Worm (Caenorhabditis elegans) whole organism, young adult: ENCODE results near the gene C17C3.6.

Experiments
- B0019.2 ChIP-seq: fragments of 200-800 bp; sonication (Bioruptor generic); conservative IDR thresholded peaks from 2 replicates; pipeline ENCODE4 v1.3.6; 2022; ENCODE audit warnings: missing genetic modification reagents, missing genetic modification characterization, missing compliant biosample characterization
- B0035.1 ChIP-seq: sonication (generic microtip); optimal IDR thresholded peaks from 2 replicates; lab custom pipeline; 2016; ENCODE audit warnings: missing genetic modification characterization, mild to moderate bottlenecking, missing compliant biosample characterization, missing genotype, missing genetic modification reagents
- B0261.1 ChIP-seq: sonication (generic microtip); optimal IDR thresholded peaks from 2 replicates; lab custom pipeline; 2016; ENCODE audit warnings: mild to moderate bottlenecking, missing genetic modification characterization, moderate library complexity, missing compliant biosample characterization
- C17E4.6 ChIP-seq: fragments of 200-800 bp; sonication (Bioruptor generic); IDR thresholded peaks from 2 replicates; pipeline ENCODE4 v1.3.6; 2022; ENCODE audit warnings: missing genetic modification reagents, missing genetic modification characterization, missing compliant biosample characterization
- D2030.7 ChIP-seq: fragments of 200-800 bp; sonication (Bioruptor generic); IDR thresholded peaks from 2 replicates; pipeline ENCODE4 v1.3.6; 2022; ENCODE audit warnings: missing genetic modification reagents, missing genetic modification characterization, missing compliant biosample characterization
- F23B12.7 ChIP-seq: sonication (generic microtip); optimal IDR thresholded peaks from 2 replicates; lab custom pipeline; 2017; ENCODE audit warnings: missing genetic modification characterization, mild to moderate bottlenecking, missing compliant biosample characterization, antibody characterized with exemption, moderate library complexity; ENCODE audit not compliant: insufficient read depth
- F52B5.7 ChIP-seq: sonication (generic microtip); optimal IDR thresholded peaks from 2 replicates; lab custom pipeline; 2016; ENCODE audit warnings: mild to moderate bottlenecking, missing genetic modification characterization, missing compliant biosample characterization
- F57A8.1 ChIP-seq: fragments of 200-800 bp; sonication (Bioruptor generic); optimal IDR thresholded peaks from 2 replicates; lab custom pipeline; 2018; ENCODE audit warnings: mild to moderate bottlenecking, missing genetic modification characterization, moderate library complexity, missing compliant biosample characterization
- K11D2.4 ChIP-seq: fragments of 200-800 bp; sonication (Bioruptor generic); IDR thresholded peaks from 2 replicates; pipeline ENCODE4 v1.3.6; 2022; ENCODE audit warnings: missing genetic modification reagents, missing genetic modification characterization, missing compliant biosample characterization
- Y53F4B.3 ChIP-seq: fragments of 200-800 bp; sonication (Bioruptor generic); IDR thresholded peaks from 2 replicates; pipeline ENCODE4 v1.3.6; 2022; ENCODE audit warnings: missing genetic modification reagents, missing genetic modification characterization, missing compliant biosample characterization
- Y56A3A.18 ChIP-seq: fragments of 200-800 bp; sonication (Bioruptor generic); IDR thresholded peaks from 2 replicates; pipeline ENCODE4 v1.3.6; 2022; ENCODE audit warnings: missing genetic modification reagents, missing genetic modification characterization, missing compliant biosample characterization
- Y79H2A.3 ChIP-seq: fragments of 200-800 bp; sonication (Bioruptor generic); conservative IDR thresholded peaks from 2 replicates; pipeline ENCODE4 v1.3.6; 2022; ENCODE audit warnings: missing genetic modification reagents, missing genetic modification characterization, missing compliant biosample characterization
- ZK185.1 ChIP-seq: sonication (generic microtip); optimal IDR thresholded peaks from 2 replicates; lab custom pipeline; 2016; ENCODE audit warnings: mild to moderate bottlenecking, missing genetic modification characterization, missing compliant biosample characterization; ENCODE audit not compliant: poor library complexity, severe bottlenecking
- aptf-2 ChIP-seq: fragments of 200-800 bp; sonication (Bioruptor generic); conservative IDR thresholded peaks from 2 replicates; pipeline ENCODE4 v1.3.6; 2022; ENCODE audit warnings: missing genetic modification reagents, missing genetic modification characterization, missing compliant biosample characterization
- attf-3 ChIP-seq: fragments of 200-800 bp; sonication (Bioruptor generic); conservative IDR thresholded peaks from 2 replicates; pipeline ENCODE4 v1.3.6; 2022; ENCODE audit warnings: missing genetic modification reagents, missing genetic modification characterization, missing compliant biosample characterization
- ceh-100 ChIP-seq: fragments of 200-800 bp; sonication (Bioruptor generic); IDR thresholded peaks from 2 replicates; pipeline ENCODE4 v1.3.6; 2022; ENCODE audit warnings: missing genetic modification reagents, missing genetic modification characterization, missing compliant biosample characterization
- ceh-27 ChIP-seq: fragments of 200-800 bp; sonication (Bioruptor generic); optimal IDR thresholded peaks from 2 replicates; lab custom pipeline; 2018; ENCODE audit warnings: mild to moderate bottlenecking, missing genetic modification characterization, moderate library complexity, missing compliant biosample characterization
- ceh-79 ChIP-seq: sonication (generic microtip); optimal IDR thresholded peaks from 2 replicates; lab custom pipeline; 2017; ENCODE audit warnings: mild to moderate bottlenecking, missing genetic modification characterization, missing compliant biosample characterization
- die-1 ChIP-seq: sonication (generic microtip); optimal IDR thresholded peaks from 2 replicates; lab custom pipeline; 2016; ENCODE audit warnings: missing genotype, mild to moderate bottlenecking, missing genetic modification characterization, missing compliant biosample characterization
- dox-1 ChIP-seq: fragments of 200-800 bp; sonication (Bioruptor generic); IDR thresholded peaks from 2 replicates; pipeline ENCODE4 v1.3.6; 2022; ENCODE audit warnings: missing genetic modification reagents, missing genetic modification characterization, missing compliant biosample characterization
- dpff-1 ChIP-seq: sonication (generic microtip); optimal IDR thresholded peaks from 2 replicates; lab custom pipeline; 2017; ENCODE audit warnings: mild to moderate bottlenecking, missing genetic modification characterization, missing compliant biosample characterization
- dpl-1 ChIP-seq: fragments of 150-350 bp; optimal IDR thresholded peaks from 2 replicates; lab custom pipeline; 2014; ENCODE audit warnings: missing biosample characterization, missing genetic modification reagents, missing genetic modification characterization
- ets-4 ChIP-seq: fragments of 200-800 bp; sonication (Bioruptor generic); optimal IDR thresholded peaks from 2 replicates; lab custom pipeline; 2018; ENCODE audit warnings: mild to moderate bottlenecking, missing genetic modification characterization, missing compliant biosample characterization
- hsf-1 ChIP-seq: fragments of 200-800 bp; sonication (Bioruptor generic); IDR thresholded peaks from 2 replicates; pipeline ENCODE4 v1.3.6; 2022; ENCODE audit warnings: missing genetic modification reagents, missing genetic modification characterization, missing compliant biosample characterization
- lag-1 ChIP-seq: fragments of 200-800 bp; sonication (Bioruptor generic); IDR thresholded peaks from 2 replicates; pipeline ENCODE4 v1.3.6; 2022; ENCODE audit warnings: missing genetic modification reagents, missing genetic modification characterization, missing compliant biosample characterization
- let-607 ChIP-seq, 2 experiments: fragments of 200-800 bp in 1 of 2; sonication (Bioruptor generic) in 1 of 2; sonication (generic microtip) in 1 of 2; optimal IDR thresholded peaks; 2 replicates each; lab custom pipeline; 2016 to 2018; ENCODE audit warnings: mild to moderate bottlenecking in 2 of 2, missing compliant biosample characterization in 2 of 2, missing genetic modification characterization in 2 of 2, moderate library complexity in 2 of 2, missing genotype in 1 of 2
- lsy-27 ChIP-seq: sonication (generic microtip); optimal IDR thresholded peaks from 2 replicates; lab custom pipeline; 2017; ENCODE audit warnings: missing genetic modification characterization, mild to moderate bottlenecking, missing compliant biosample characterization, antibody characterized with exemption, missing genotype, borderline replicate concordance; ENCODE audit not compliant: insufficient read depth
- madf-3 ChIP-seq: fragments of 200-800 bp; sonication (Bioruptor generic); IDR thresholded peaks from 2 replicates; pipeline ENCODE4 v1.3.6; 2022; ENCODE audit warnings: missing genetic modification reagents, missing genetic modification characterization, missing compliant biosample characterization
- madf-8 ChIP-seq: fragments of 200-800 bp; sonication (Bioruptor generic); conservative IDR thresholded peaks from 2 replicates; pipeline ENCODE4 v1.3.6; 2022; ENCODE audit warnings: missing genetic modification reagents, missing genetic modification characterization, missing compliant biosample characterization
- mcd-1 ChIP-seq: fragments of 200-800 bp; sonication (Bioruptor generic); IDR thresholded peaks from 2 replicates; pipeline ENCODE4 v1.3.6; 2022; ENCODE audit warnings: missing genetic modification reagents, missing genetic modification characterization, missing compliant biosample characterization
- mes-4 ChIP-seq: sonication (generic microtip); optimal IDR thresholded peaks from 2 replicates; lab custom pipeline; 2016; ENCODE audit warnings: missing genotype, missing genetic modification characterization, missing compliant biosample characterization
- nhr-80 ChIP-seq: sonication (generic microtip); optimal IDR thresholded peaks from 2 replicates; lab custom pipeline; 2016; ENCODE audit warnings: missing genetic modification characterization, missing compliant biosample characterization
- pbrm-1 ChIP-seq: fragments of 200-800 bp; sonication (Bioruptor generic); IDR thresholded peaks from 2 replicates; pipeline ENCODE4 v1.3.6; 2022; ENCODE audit warnings: missing genetic modification reagents, missing genetic modification characterization, missing compliant biosample characterization
- repo-1 ChIP-seq: sonication (generic microtip); optimal IDR thresholded peaks from 2 replicates; lab custom pipeline; 2017; ENCODE audit warnings: mild to moderate bottlenecking, missing genetic modification characterization, missing compliant biosample characterization
- snpc-4 ChIP-seq, 5 experiments: fragments of 150-350 bp in 1 of 5; sonication (generic microtip) in 4 of 5; optimal IDR thresholded peaks; 2 replicates each; lab custom pipeline; 2014 to 2018; ENCODE audit warnings: missing genetic modification characterization in 5 of 5, missing biosample characterization in 3 of 5, antibody characterized with exemption in 2 of 5, mild to moderate bottlenecking in 2 of 5, missing compliant biosample characterization in 2 of 5, missing genotype in 2 of 5, moderate library complexity in 2 of 5, missing genetic modification reagents in 1 of 5
- ztf-22 ChIP-seq: fragments of 200-800 bp; sonication (Bioruptor generic); optimal IDR thresholded peaks from 2 replicates; lab custom pipeline; 2018; ENCODE audit warnings: mild to moderate bottlenecking, missing genetic modification characterization, moderate library complexity, missing compliant biosample characterization
- ztf-26 ChIP-seq: sonication (generic microtip); optimal IDR thresholded peaks from 2 replicates; lab custom pipeline; 2017; ENCODE audit warnings: missing genetic modification characterization, missing compliant biosample characterization
- ztf-28 ChIP-seq: fragments of 200-800 bp; sonication (Bioruptor generic); IDR thresholded peaks from 2 replicates; pipeline ENCODE4 v1.3.6; 2022; ENCODE audit warnings: missing genetic modification reagents, missing genetic modification characterization, missing compliant biosample characterization
- ztf-6 ChIP-seq: fragments of 200-800 bp; sonication (Bioruptor generic); IDR thresholded peaks from 2 replicates; pipeline ENCODE4 v1.3.6; 2022; ENCODE audit warnings: missing genetic modification reagents, missing genetic modification characterization, missing compliant biosample characterization

Gene C17C3.6

ce11 chrII:5585788-5586187 is 35.9 kb downstream of the C17C3.6 start, which contains the start of gene lys-8:
Gene lys-8 (plus strand): TSS chrII:5586178.
- TF ChIP-seq snpc-4 (GFP tag; optimal IDR thresholded peaks at IDR 0.05; lab: Kevin White, UChicago): no peak
- peak in 1 of 4 experiments; percentile 49 for TF ChIP-seq snpc-4 (tag; optimal IDR thresholded peaks at IDR 0.05; lab: Kevin White, UChicago)
- TF ChIP-seq madf-8 (GFP tag; lab: Robert Waterston, UW): no peak
- no peak for TF ChIP-seq ceh-79 (tag; lab: Kevin White, UChicago)
- TF ChIP-seq let-607 (tag; optimal IDR thresholded peaks at IDR 0.05; lab: Kevin White, UChicago): peak in 1 of 2 experiments; percentile 13
- no peak for TF ChIP-seq B0261.1 (tag; lab: Kevin White, UChicago)
- TF ChIP-seq die-1 (tag; lab: Kevin White, UChicago): no peak
- no peak for TF ChIP-seq dpl-1 (GFP tag; lab: Kevin White, UChicago)
- no peak for TF ChIP-seq B0019.2 (GFP tag; lab: Robert Waterston, UW)
- no peak for TF ChIP-seq ztf-22 (GFP tag; lab: Kevin White, UChicago)
- TF ChIP-seq C17E4.6 (GFP tag; lab: Robert Waterston, UW): no peak
- TF ChIP-seq aptf-2: no peak
- no peak for TF ChIP-seq ztf-28
- TF ChIP-seq ceh-100 (GFP tag; lab: Robert Waterston, UW): no peak
- no peak for TF ChIP-seq Y53F4B.3 (GFP tag; lab: Robert Waterston, UW)
- no peak for TF ChIP-seq madf-3 (GFP tag; lab: Robert Waterston, UW)
- peak; percentile 93 for TF ChIP-seq nhr-80 (tag; lab: Kevin White, UChicago)
- no peak for TF ChIP-seq B0035.1 (tag; lab: Kevin White, UChicago)
- TF ChIP-seq dox-1 (GFP tag; lab: Robert Waterston, UW): peak; percentile 46; the same call in 1 of the 2 replicates
- TF ChIP-seq ZK185.1: no peak
- TF ChIP-seq pbrm-1 (GFP tag; lab: Robert Waterston, UW): no peak
- TF ChIP-seq mcd-1 (GFP tag; lab: Robert Waterston, UW): no peak
- no peak for TF ChIP-seq dpff-1 (tag; lab: Kevin White, UChicago)
- TF ChIP-seq ets-4 (GFP tag; lab: Kevin White, UChicago): peak; percentile 44
- TF ChIP-seq mes-4: no peak
- TF ChIP-seq attf-3 (GFP tag; lab: Robert Waterston, UW): no peak
- no peak for TF ChIP-seq D2030.7
- no peak for TF ChIP-seq Y79H2A.3 (GFP tag; lab: Robert Waterston, UW)

- TF ChIP-seq ztf-6 (GFP tag; lab: Robert Waterston, UW): no peak
- no peak for TF ChIP-seq repo-1
- no peak for TF ChIP-seq madf-3 (GFP tag; lab: Robert Waterston, UW)
- TF ChIP-seq ceh-27 (GFP tag; lab: Kevin White, UChicago): no peak
- TF ChIP-seq hsf-1 (GFP tag; lab: Robert Waterston, UW): no peak
- no peak for TF ChIP-seq F23B12.7 (tag; lab: Kevin White, UChicago)
- TF ChIP-seq die-1 (tag; lab: Kevin White, UChicago): no peak
- no peak for TF ChIP-seq F52B5.7 (tag; lab: Kevin White, UChicago)
- no peak for TF ChIP-seq ztf-26 (tag; lab: Kevin White, UChicago)
- TF ChIP-seq Y56A3A.18: no peak
- TF ChIP-seq K11D2.4 (GFP tag; lab: Robert Waterston, UW): no peak
- no peak for TF ChIP-seq ztf-28
- TF ChIP-seq lag-1 (GFP tag; lab: Robert Waterston, UW): no peak
- TF ChIP-seq F57A8.1 (GFP tag; lab: Kevin White, UChicago): no peak
- TF ChIP-seq lsy-27 (tag; lab: Kevin White, UChicago): no peak
- no peak for TF ChIP-seq ZK185.1
- no peak for TF ChIP-seq Y53F4B.3 (GFP tag; lab: Robert Waterston, UW)
- TF ChIP-seq dpff-1 (tag; lab: Kevin White, UChicago): no peak
Measured at ce11 chrII:5587794-5588193, 37.9 kb downstream of the C17C3.6 start.
